Worm (Caenorhabditis elegans) whole organism, young adult: ENCODE results near the gene immp-1.
A peak's percentile ranks its signal among the peaks of the same experiment; 100 is the strongest.

Source experiments
- B0035.1 ChIP-seq: sonication (generic microtip); optimal IDR thresholded peaks from 2 replicates; lab custom pipeline; 2016; ENCODE audit warnings: missing genetic modification characterization, mild to moderate bottlenecking, missing compliant biosample characterization, missing genotype, missing genetic modification reagents
- C06A6.2 ChIP-seq: fragments of 200-800 bp; sonication (Bioruptor generic); conservative IDR thresholded peaks from 2 replicates; pipeline ENCODE4 v1.3.6; 2022; ENCODE audit warnings: missing genetic modification characterization, missing compliant biosample characterization
- F22D6.2 ChIP-seq: sonication (generic microtip); optimal IDR thresholded peaks from 2 replicates; lab custom pipeline; 2016; ENCODE audit warnings: mild to moderate bottlenecking, missing genetic modification characterization, missing compliant biosample characterization
- F33H1.4 ChIP-seq: fragments of 200-800 bp; sonication (Bioruptor generic); IDR thresholded peaks from 2 replicates; pipeline ENCODE4 v1.3.6; 2022; ENCODE audit warnings: missing genetic modification reagents, missing genetic modification characterization, missing compliant biosample characterization
- F55B11.4 ChIP-seq: sonication (generic microtip); optimal IDR thresholded peaks from 2 replicates; lab custom pipeline; 2016; ENCODE audit warnings: missing compliant biosample characterization, missing genetic modification characterization, borderline replicate concordance; ENCODE audit not compliant: insufficient read depth
- K11D2.4 ChIP-seq: fragments of 200-800 bp; sonication (Bioruptor generic); IDR thresholded peaks from 2 replicates; pipeline ENCODE4 v1.3.6; 2022; ENCODE audit warnings: missing genetic modification reagents, missing genetic modification characterization, missing compliant biosample characterization
- Y53F4B.3 ChIP-seq: fragments of 200-800 bp; sonication (Bioruptor generic); IDR thresholded peaks from 2 replicates; pipeline ENCODE4 v1.3.6; 2022; ENCODE audit warnings: missing genetic modification reagents, missing genetic modification characterization, missing compliant biosample characterization
- Y56A3A.18 ChIP-seq: fragments of 200-800 bp; sonication (Bioruptor generic); IDR thresholded peaks from 2 replicates; pipeline ENCODE4 v1.3.6; 2022; ENCODE audit warnings: missing genetic modification reagents, missing genetic modification characterization, missing compliant biosample characterization
- attf-3 ChIP-seq: fragments of 200-800 bp; sonication (Bioruptor generic); conservative IDR thresholded peaks from 2 replicates; pipeline ENCODE4 v1.3.6; 2022; ENCODE audit warnings: missing genetic modification reagents, missing genetic modification characterization, missing compliant biosample characterization
- bed-1 ChIP-seq: fragments of 200-800 bp; sonication (Bioruptor generic); IDR thresholded peaks from 2 replicates; pipeline ENCODE4 v1.3.6; 2022; ENCODE audit warnings: missing genetic modification reagents, missing genetic modification characterization, missing compliant biosample characterization
- cebp-2 ChIP-seq: fragments of 200-800 bp; sonication (Bioruptor generic); IDR thresholded peaks from 2 replicates; pipeline ENCODE4 v1.3.6; 2022; ENCODE audit warnings: missing genetic modification characterization, missing compliant biosample characterization
- ceh-40 ChIP-seq: fragments of 200-800 bp; sonication (Bioruptor generic); IDR thresholded peaks from 2 replicates; pipeline ENCODE4 v1.3.6; 2022; ENCODE audit warnings: missing genetic modification characterization, missing compliant biosample characterization
- ceh-91 ChIP-seq: fragments of 200-800 bp; sonication (Bioruptor generic); IDR thresholded peaks from 2 replicates; pipeline ENCODE4 v1.3.6; 2022; ENCODE audit warnings: missing genetic modification reagents, missing genetic modification characterization, missing compliant biosample characterization
- egl-18 ChIP-seq: fragments of 200-800 bp; sonication (Bioruptor generic); IDR thresholded peaks from 2 replicates; pipeline ENCODE4 v1.3.6; 2022; ENCODE audit warnings: missing genetic modification reagents, missing genetic modification characterization, missing compliant biosample characterization
- egl-44 ChIP-seq: fragments of 200-800 bp; sonication (Bioruptor generic); IDR thresholded peaks from 2 replicates; pipeline ENCODE4 v1.3.6; 2022; ENCODE audit warnings: missing genetic modification reagents, missing genetic modification characterization, missing compliant biosample characterization
- ets-4 ChIP-seq: fragments of 200-800 bp; sonication (Bioruptor generic); optimal IDR thresholded peaks from 2 replicates; lab custom pipeline; 2018; ENCODE audit warnings: mild to moderate bottlenecking, missing genetic modification characterization, missing compliant biosample characterization
- gei-17 ChIP-seq: fragments of 200-800 bp; sonication (Bioruptor generic); optimal IDR thresholded peaks from 2 replicates; lab custom pipeline; 2018; ENCODE audit warnings: mild to moderate bottlenecking, missing genetic modification characterization, missing compliant biosample characterization
- him-1 ChIP-seq: sonication (generic microtip); optimal IDR thresholded peaks from 2 replicates; lab custom pipeline; 2016; ENCODE audit warnings: missing genotype, missing genetic modification reagents, missing genetic modification characterization, missing compliant biosample characterization
- hmg-1.2 ChIP-seq: fragments of 200-800 bp; sonication (Bioruptor generic); IDR thresholded peaks from 2 replicates; pipeline ENCODE4 v1.3.6; 2022; ENCODE audit warnings: missing genetic modification reagents, missing genetic modification characterization, missing compliant biosample characterization
- hrde-1 ChIP-seq: sonication (generic microtip); optimal IDR thresholded peaks from 2 replicates; lab custom pipeline; 2016; ENCODE audit warnings: missing genetic modification characterization, mild to moderate bottlenecking, missing compliant biosample characterization, moderate library complexity, missing genotype, missing genetic modification reagents, borderline replicate concordance
- hsf-1 ChIP-seq: fragments of 200-800 bp; sonication (Bioruptor generic); IDR thresholded peaks from 2 replicates; pipeline ENCODE4 v1.3.6; 2022; ENCODE audit warnings: missing genetic modification reagents, missing genetic modification characterization, missing compliant biosample characterization
- lag-1 ChIP-seq: fragments of 200-800 bp; sonication (Bioruptor generic); IDR thresholded peaks from 2 replicates; pipeline ENCODE4 v1.3.6; 2022; ENCODE audit warnings: missing genetic modification reagents, missing genetic modification characterization, missing compliant biosample characterization
- lin-26 ChIP-seq: fragments of 200-800 bp; sonication (Bioruptor generic); IDR thresholded peaks from 2 replicates; pipeline ENCODE4 v1.3.6; 2022; ENCODE audit warnings: missing genetic modification reagents, missing genetic modification characterization, missing compliant biosample characterization
- lin-35 ChIP-seq, 3 experiments: fragments of 150-350 bp in 2 of 3; sonication (generic microtip) in 1 of 3; optimal IDR thresholded peaks; 2 replicates each; lab custom pipeline; 2014 to 2018; ENCODE audit warnings: missing biosample characterization in 3 of 3, missing genetic modification characterization in 3 of 3, missing genetic modification reagents in 3 of 3
- lin-40 ChIP-seq: sonication (generic microtip); optimal IDR thresholded peaks from 2 replicates; lab custom pipeline; 2016; ENCODE audit warnings: missing genetic modification characterization, mild to moderate bottlenecking, missing compliant biosample characterization, missing genotype, missing genetic modification reagents
- madf-3 ChIP-seq: fragments of 200-800 bp; sonication (Bioruptor generic); IDR thresholded peaks from 2 replicates; pipeline ENCODE4 v1.3.6; 2022; ENCODE audit warnings: missing genetic modification reagents, missing genetic modification characterization, missing compliant biosample characterization
- madf-6 ChIP-seq: fragments of 200-800 bp; sonication (Bioruptor generic); IDR thresholded peaks from 2 replicates; pipeline ENCODE4 v1.3.6; 2022; ENCODE audit warnings: missing genetic modification reagents, missing genetic modification characterization, missing compliant biosample characterization
- nhr-179 ChIP-seq: sonication (generic microtip); optimal IDR thresholded peaks from 2 replicates; lab custom pipeline; 2016; ENCODE audit warnings: mild to moderate bottlenecking, missing genetic modification characterization, missing compliant biosample characterization
- nhr-90 ChIP-seq: sonication (generic microtip); optimal IDR thresholded peaks from 2 replicates; lab custom pipeline; 2016; ENCODE audit warnings: missing genotype, mild to moderate bottlenecking, missing genetic modification characterization, missing compliant biosample characterization
- sdz-38 ChIP-seq: sonication (generic microtip); optimal IDR thresholded peaks from 2 replicates; lab custom pipeline; 2016; ENCODE audit warnings: missing genotype, missing genetic modification characterization, missing compliant biosample characterization
- snpc-1.1 ChIP-seq: sonication (generic microtip); optimal IDR thresholded peaks from 2 replicates; lab custom pipeline; 2017; ENCODE audit warnings: missing genetic modification characterization, mild to moderate bottlenecking, missing compliant biosample characterization, antibody characterized with exemption, moderate library complexity, missing genotype, missing genetic modification reagents; ENCODE audit not compliant: insufficient read depth
- snpc-1.3 ChIP-seq: sonication (generic microtip); optimal IDR thresholded peaks from 2 replicates; lab custom pipeline; 2017; ENCODE audit warnings: missing genetic modification characterization, mild to moderate bottlenecking, missing compliant biosample characterization, antibody characterized with exemption, moderate library complexity, missing genotype, missing genetic modification reagents; ENCODE audit not compliant: insufficient read depth
- somi-1 ChIP-seq: fragments of 200-800 bp; sonication (Bioruptor generic); optimal IDR thresholded peaks from 2 replicates; lab custom pipeline; 2018; ENCODE audit warnings: mild to moderate bottlenecking, missing genetic modification characterization, missing compliant biosample characterization
- tbp1 ChIP-seq: fragments of 200-800 bp; sonication (Bioruptor generic); optimal IDR thresholded peaks from 2 replicates; lab custom pipeline; 2018; ENCODE audit warnings: mild to moderate bottlenecking, missing genetic modification characterization, missing compliant biosample characterization
- unc-130 ChIP-seq: sonication (generic microtip); optimal IDR thresholded peaks from 2 replicates; lab custom pipeline; 2016; ENCODE audit warnings: missing genetic modification reagents, missing genetic modification characterization, missing compliant biosample characterization
- unc-62 ChIP-seq: fragments of 150-350 bp; optimal IDR thresholded peaks from 2 replicates; lab custom pipeline; 2014; ENCODE audit warnings: missing biosample characterization, missing genetic modification reagents, missing genetic modification characterization
- zfh-2 ChIP-seq: fragments of 200-800 bp; sonication (Bioruptor generic); conservative IDR thresholded peaks from 2 replicates; pipeline ENCODE4 v1.3.6; 2022; ENCODE audit warnings: missing genetic modification reagents, missing genetic modification characterization, missing compliant biosample characterization
- zim-3 ChIP-seq: sonication (generic microtip); optimal IDR thresholded peaks from 2 replicates; lab custom pipeline; 2017; ENCODE audit warnings: mild to moderate bottlenecking, missing genetic modification characterization, moderate library complexity, missing compliant biosample characterization
- ztf-26 ChIP-seq: sonication (generic microtip); optimal IDR thresholded peaks from 2 replicates; lab custom pipeline; 2017; ENCODE audit warnings: missing genetic modification characterization, missing compliant biosample characterization
- ztf-3 ChIP-seq: fragments of 200-800 bp; sonication (Bioruptor generic); optimal IDR thresholded peaks from 2 replicates; lab custom pipeline; 2018; ENCODE audit warnings: mild to moderate bottlenecking, missing genetic modification characterization, missing compliant biosample characterization

Gene immp-1

ce11 chrIII:11810447-11810846, 35.7 kb downstream of the immp-1 start, which contains the start of gene C18D11.6 (continued):
- TF ChIP-seq hsf-1 = no peak
- no peak for TF ChIP-seq tbp1

ce11 chrIII:11811839-11812238, 37.1 kb downstream of the immp-1 start:
- TF ChIP-seq zfh-2 (0 out of 2 replicates have a peak, but pooled peaks have one; percentile 7), nhr-179 (no peak)

ce11 chrIII:11814653-11815052, 39.9 kb downstream of the immp-1 start:
- TF ChIP-seq lin-40 (tag; lab: Kevin White, UChicago) (peak; percentile 7), lag-1 (GFP tag; lab: Robert Waterston, UW) (no peak), gei-17 (GFP tag; lab: Kevin White, UChicago) (no peak), egl-44 (GFP tag; lab: Robert Waterston, UW) (no peak), hrde-1 (tag; lab: Kevin White, UChicago) (no peak), Y53F4B.3 (GFP tag; lab: Robert Waterston, UW) (no peak), F33H1.4 (GFP tag; lab: Robert Waterston, UW) (no peak), hsf-1 (no peak), attf-3 (GFP tag; lab: Robert Waterston, UW) (no peak)

ce11 chrIII:11816523-11817003, 41.8 kb downstream of the immp-1 start, which contains the start of gene C18D11.1:
Gene C18D11.1 (plus strand): TSS chrIII:11816573.
- TF ChIP-seq snpc-1.3 (tag; lab: Kevin White, UChicago) = no peak
- TF ChIP-seq zim-3 (tag; lab: Kevin White, UChicago) = no peak
- TF ChIP-seq unc-130 (GFP tag; lab: Kevin White, UChicago) = no peak
- no peak for TF ChIP-seq hmg-1.2 (GFP tag; lab: Robert Waterston, UW)
- no peak for TF ChIP-seq ets-4

ce11 chrIII:11817865-11818264, 43.1 kb downstream of the immp-1 start:
- TF ChIP-seq snpc-1.1 (peak; percentile 49), ceh-40 (no peak), nhr-179 (no peak), nhr-90 (tag; lab: Kevin White, UChicago) (no peak), him-1 (tag; lab: Kevin White, UChicago) (no peak), madf-6 (GFP tag; lab: Robert Waterston, UW) (0 out of 2 replicates have a peak, but pooled peaks have one; percentile 7), C06A6.2 (GFP tag; lab: Robert Waterston, UW) (no peak), F33H1.4 (GFP tag; lab: Robert Waterston, UW) (no peak), madf-3 (no peak), unc-62 (GFP tag; lab: Kevin White, UChicago) (no peak), ztf-3 (no peak), F55B11.4 (no peak), ceh-91 (GFP tag; lab: Robert Waterston, UW) (no peak), ztf-26 (tag; lab: Kevin White, UChicago) (no peak), sdz-38 (tag; lab: Kevin White, UChicago) (no peak), cebp-2 (GFP tag; lab: Robert Waterston, UW) (no peak), lin-35 (GFP tag; optimal IDR thresholded peaks at IDR 0.05; lab: Kevin White, UChicago) (no peak), Y53F4B.3 (GFP tag; lab: Robert Waterston, UW) (no peak), unc-130 (GFP tag; lab: Kevin White, UChicago) (no peak), Y56A3A.18 (GFP tag; lab: Robert Waterston, UW) (no peak), F22D6.2 (tag; lab: Kevin White, UChicago) (no peak), B0035.1 (no peak), K11D2.4 (no peak), lin-26 (no peak), somi-1 (no peak), egl-18 (GFP tag; lab: Robert Waterston, UW) (no peak), bed-1 (no peak), snpc-1.3 (tag; lab: Kevin White, UChicago) (no peak)
